Fruit fly (Drosophila melanogaster) whole organism, embryonic: Measurements from ENCODE around the gene Ubqn.

Experiments
- B-H2 ChIP-seq: fragments of 200-800 bp; sonication (Bioruptor generic); optimal IDR thresholded peaks from 2 replicates; lab custom pipeline; 2018; ENCODE audit warnings: missing biosample characterization, mild to moderate bottlenecking, missing genetic modification characterization
- CG10274 ChIP-seq: fragments of 200-800 bp; sonication (Bioruptor generic); optimal IDR thresholded peaks from 3 replicates; lab custom pipeline; 2017; ENCODE audit warnings: missing biosample characterization, mild to moderate bottlenecking, missing genetic modification characterization
- CG10543 ChIP-seq: fragments of 200-800 bp; sonication (Bioruptor generic); optimal IDR thresholded peaks from 3 replicates; lab custom pipeline; 2017; ENCODE audit warnings: missing biosample characterization, mild to moderate bottlenecking, missing genetic modification characterization, moderate library complexity
- CG11398 ChIP-seq: fragments of 200-800 bp; sonication (Bioruptor generic); optimal IDR thresholded peaks from 2 replicates; lab custom pipeline; 2016; ENCODE audit warnings: missing biosample characterization, missing genetic modification characterization
- CG12155 ChIP-seq: fragments of 200-800 bp; sonication (Bioruptor generic); optimal IDR thresholded peaks from 3 replicates; lab custom pipeline; 2016; ENCODE audit warnings: missing biosample characterization, missing genetic modification characterization
- CG15514 ChIP-seq: fragments of 200-800 bp; sonication (Bioruptor generic); optimal IDR thresholded peaks from 3 replicates; lab custom pipeline; 2017; ENCODE audit warnings: missing biosample characterization, missing genetic modification characterization, mild to moderate bottlenecking, moderate library complexity, missing genetic modification reagents
- CG15601 ChIP-seq: fragments of 200-800 bp; sonication (Bioruptor generic); optimal IDR thresholded peaks from 3 replicates; lab custom pipeline; 2019; ENCODE audit warnings: missing biosample characterization, mild to moderate bottlenecking, missing genetic modification characterization, moderate library complexity
- CG16815 ChIP-seq: fragments of 200-800 bp; sonication (Bioruptor generic); optimal IDR thresholded peaks from 3 replicates; lab custom pipeline; 2017; ENCODE audit warnings: missing biosample characterization, mild to moderate bottlenecking, missing genetic modification characterization
- CG18476 ChIP-seq: fragments of 200-800 bp; sonication (Bioruptor generic); optimal IDR thresholded peaks from 2 replicates; lab custom pipeline; 2016; ENCODE audit warnings: missing biosample characterization, mild to moderate bottlenecking, missing genetic modification characterization
- CG33557 ChIP-seq: fragments of 200-800 bp; sonication (Bioruptor generic); optimal IDR thresholded peaks from 2 replicates; lab custom pipeline; 2019; ENCODE audit warnings: missing biosample characterization, mild to moderate bottlenecking, missing genetic modification characterization, moderate library complexity
- CG4328 ChIP-seq: fragments of 200-800 bp; sonication (Bioruptor generic); optimal IDR thresholded peaks from 3 replicates; lab custom pipeline; 2017; ENCODE audit warnings: missing biosample characterization, missing genetic modification reagents, missing genetic modification characterization
- CG4820 ChIP-seq: fragments of 200-800 bp; sonication (Bioruptor generic); optimal IDR thresholded peaks from 3 replicates; lab custom pipeline; 2016; ENCODE audit warnings: missing biosample characterization, missing genetic modification characterization
- CG6683 ChIP-seq: fragments of 200-800 bp; sonication (Bioruptor generic); optimal IDR thresholded peaks from 2 replicates; lab custom pipeline; 2017; ENCODE audit warnings: missing biosample characterization, mild to moderate bottlenecking, missing genetic modification characterization, missing genetic modification reagents
- CG7928 ChIP-seq: fragments of 200-800 bp; sonication (Bioruptor generic); optimal IDR thresholded peaks from 2 replicates; lab custom pipeline; 2017; ENCODE audit warnings: missing biosample characterization, mild to moderate bottlenecking, missing genetic modification characterization
- CG8089 ChIP-seq: fragments of 200-800 bp; sonication (Bioruptor generic); optimal IDR thresholded peaks from 3 replicates; lab custom pipeline; 2016; ENCODE audit warnings: missing biosample characterization, missing genetic modification characterization
- CG9932 ChIP-seq: fragments of 200-800 bp; sonication (Bioruptor generic); IDR thresholded peaks from 2 replicates; pipeline ENCODE4 v1.3.6; 2022; ENCODE audit warnings: missing biosample characterization, missing genetic modification characterization
- Dip3 ChIP-seq: fragments of 200-800 bp; sonication (Bioruptor generic); optimal IDR thresholded peaks from 3 replicates; lab custom pipeline; 2016; ENCODE audit warnings: missing biosample characterization, missing genetic modification characterization
- Ets65A ChIP-seq: fragments of 200-800 bp; sonication (Bioruptor generic); peaks from one replicate; lab custom pipeline; 2016; ENCODE audit warnings: missing biosample characterization, missing genetic modification characterization
- H2.0 ChIP-seq: fragments of 200-800 bp; sonication (Bioruptor generic); IDR thresholded peaks from 2 replicates; pipeline ENCODE4 v1.3.6; 2022; ENCODE audit warnings: missing biosample characterization, missing genetic modification characterization
- HLH54F ChIP-seq: fragments of 200-800 bp; sonication (Bioruptor generic); optimal IDR thresholded peaks from 3 replicates; lab custom pipeline; 2016; ENCODE audit warnings: missing biosample characterization, missing genetic modification characterization
- HmgZ ChIP-seq: fragments of 200-800 bp; sonication (Bioruptor generic); optimal IDR thresholded peaks from 2 replicates; lab custom pipeline; 2018; ENCODE audit warnings: missing biosample characterization, mild to moderate bottlenecking, missing genetic modification characterization
- Hr3 ChIP-seq: fragments of 200-800 bp; sonication (Bioruptor generic); optimal IDR thresholded peaks from 3 replicates; lab custom pipeline; 2016; ENCODE audit warnings: missing biosample characterization, missing genetic modification characterization
- Hsf ChIP-seq: fragments of 200-800 bp; sonication (Bioruptor generic); optimal IDR thresholded peaks from 3 replicates; lab custom pipeline; 2016; ENCODE audit warnings: missing biosample characterization, missing genetic modification characterization
- Lpt ChIP-seq: fragments of >200 bp; optimal IDR thresholded peaks from 2 replicates; lab custom pipeline; 2018; ENCODE audit warnings: missing biosample characterization, missing genetic modification characterization
- NC2β ChIP-seq: fragments of 200-800 bp; sonication (Bioruptor generic); optimal IDR thresholded peaks from 2 replicates; lab custom pipeline; 2016; ENCODE audit warnings: missing biosample characterization, missing genetic modification characterization
- NFAT ChIP-seq: fragments of 200-800 bp; sonication (Bioruptor generic); IDR thresholded peaks from 2 replicates; pipeline ENCODE4 v1.3.6; 2022; ENCODE audit warnings: missing biosample characterization, missing genetic modification characterization
- PHDP ChIP-seq: fragments of 200-800 bp; sonication (Bioruptor generic); optimal IDR thresholded peaks from 3 replicates; lab custom pipeline; 2018; ENCODE audit warnings: missing biosample characterization, mild to moderate bottlenecking, missing genetic modification characterization, moderate library complexity
- az2 ChIP-seq: fragments of 200-800 bp; sonication (Bioruptor generic); optimal IDR thresholded peaks from 3 replicates; lab custom pipeline; 2016; ENCODE audit warnings: missing biosample characterization, missing genetic modification characterization
- btn ChIP-seq: fragments of 200-800 bp; sonication (Bioruptor generic); optimal IDR thresholded peaks from 2 replicates; lab custom pipeline; 2016; ENCODE audit warnings: missing biosample characterization, missing genetic modification characterization
- cato ChIP-seq: fragments of 200-800 bp; sonication (Bioruptor generic); optimal IDR thresholded peaks from 2 replicates; lab custom pipeline; 2016; ENCODE audit warnings: missing biosample characterization, missing genetic modification characterization, borderline replicate concordance
- chn ChIP-seq: fragments of 200-800 bp; sonication (Bioruptor generic); optimal IDR thresholded peaks from 2 replicates; lab custom pipeline; 2016; ENCODE audit warnings: missing biosample characterization, missing genetic modification characterization
- dan ChIP-seq: fragments of 200-800 bp; sonication (Bioruptor generic); IDR thresholded peaks from 2 replicates; pipeline ENCODE4 v1.3.6; 2022; ENCODE audit warnings: missing biosample characterization, missing genetic modification characterization
- grau ChIP-seq: fragments of 200-800 bp; optimal IDR thresholded peaks from 3 replicates; lab custom pipeline; 2019; ENCODE audit warnings: missing biosample characterization, mild to moderate bottlenecking, missing genetic modification characterization, moderate library complexity
- gro ChIP-seq: fragments of 200-800 bp; sonication (Bioruptor generic); optimal IDR thresholded peaks from 2 replicates; lab custom pipeline; 2016; ENCODE audit warnings: missing biosample characterization, missing genetic modification characterization
- ind ChIP-seq: fragments of 200-800 bp; sonication (Bioruptor generic); optimal IDR thresholded peaks from 3 replicates; lab custom pipeline; 2016; ENCODE audit warnings: missing biosample characterization, missing genetic modification characterization
- insv ChIP-seq, 2 experiments: fragments of 200-800 bp; sonication (Bioruptor generic); optimal IDR thresholded peaks; 3 replicates each; lab custom pipeline; 2016 to 2018; ENCODE audit warnings: missing biosample characterization in 2 of 2, missing genetic modification characterization in 2 of 2
- inv ChIP-seq: fragments of 200-800 bp; sonication (Bioruptor generic); IDR thresholded peaks from 2 replicates; pipeline ENCODE4 v1.3.6; 2022; ENCODE audit warnings: missing biosample characterization, missing genetic modification characterization; ENCODE audit not compliant: partially characterized antibody
- kah ChIP-seq: fragments of 200-800 bp; sonication (Bioruptor generic); optimal IDR thresholded peaks from 2 replicates; lab custom pipeline; 2018; ENCODE audit warnings: missing biosample characterization, mild to moderate bottlenecking, missing genetic modification characterization
- klu ChIP-seq: fragments of 200-800 bp; sonication (Bioruptor generic); IDR thresholded peaks from 2 replicates; pipeline ENCODE4 v1.3.6; 2022; ENCODE audit warnings: missing biosample characterization, missing genetic modification characterization
- lmd ChIP-seq: fragments of 200-800 bp; sonication (Bioruptor generic); IDR thresholded peaks from 2 replicates; pipeline ENCODE4 v1.3.6; 2022; ENCODE audit warnings: missing biosample characterization, missing genetic modification characterization
- oc ChIP-seq: fragments of 200-800 bp; sonication (Bioruptor generic); optimal IDR thresholded peaks from 2 replicates; lab custom pipeline; 2018; ENCODE audit warnings: missing biosample characterization, mild to moderate bottlenecking, missing genetic modification characterization, moderate library complexity
- onecut ChIP-seq: fragments of 200-800 bp; sonication (Bioruptor generic); IDR thresholded peaks from 2 replicates; pipeline ENCODE4 v1.3.6; 2022; ENCODE audit warnings: missing biosample characterization, missing genetic modification characterization
- otp ChIP-seq: fragments of 200-800 bp; sonication (Bioruptor generic); IDR thresholded peaks from 3 replicates; pipeline ENCODE4, ENCODE4 v1.3.6; 2022; ENCODE audit warnings: missing biosample characterization, missing genetic modification characterization
- pnt ChIP-seq: fragments of 200-800 bp; sonication (Bioruptor generic); optimal IDR thresholded peaks from 3 replicates; lab custom pipeline; 2016; ENCODE audit warnings: missing biosample characterization, missing genetic modification characterization
- prd ChIP-seq, 3 experiments: fragments of >200 bp in 2 of 3; fragments of 200-800 bp in 1 of 3; sonication (Bioruptor generic) in 1 of 3; optimal IDR thresholded peaks in 2 of 3; IDR thresholded peaks in 1 of 3; 2 replicates in 2 of 3; 3 replicates in 1 of 3; pipeline versions ENCODE4 v1.3.6 to Lab custom; 2017 to 2022; ENCODE audit warnings: missing biosample characterization in 1 of 3, missing genetic modification characterization in 1 of 3
- pum ChIP-seq: fragments of 200-800 bp; sonication (Bioruptor generic); optimal IDR thresholded peaks from 2 replicates; lab custom pipeline; 2016; ENCODE audit warnings: missing biosample characterization, missing genetic modification characterization
- row ChIP-seq: fragments of 200-800 bp; sonication (Bioruptor generic); IDR thresholded peaks from 3 replicates; pipeline ENCODE4 v1.3.6; 2022; ENCODE audit warnings: missing biosample characterization, missing genetic modification characterization
- run ChIP-seq: fragments of 200-800 bp; sonication (Bioruptor generic); optimal IDR thresholded peaks from 3 replicates; lab custom pipeline; 2018; ENCODE audit warnings: missing biosample characterization, mild to moderate bottlenecking, missing genetic modification characterization
- sim ChIP-seq: fragments of 200-800 bp; sonication (Bioruptor generic); IDR thresholded peaks from 2 replicates; pipeline ENCODE4 v1.3.6; 2022; ENCODE audit warnings: missing biosample characterization, missing genetic modification characterization
- vfl ChIP-seq: fragments of 200-800 bp; sonication (Bioruptor generic); optimal IDR thresholded peaks from 2 replicates; lab custom pipeline; 2016; ENCODE audit warnings: missing biosample characterization, missing genetic modification characterization

Ubqn gene

DNA sequence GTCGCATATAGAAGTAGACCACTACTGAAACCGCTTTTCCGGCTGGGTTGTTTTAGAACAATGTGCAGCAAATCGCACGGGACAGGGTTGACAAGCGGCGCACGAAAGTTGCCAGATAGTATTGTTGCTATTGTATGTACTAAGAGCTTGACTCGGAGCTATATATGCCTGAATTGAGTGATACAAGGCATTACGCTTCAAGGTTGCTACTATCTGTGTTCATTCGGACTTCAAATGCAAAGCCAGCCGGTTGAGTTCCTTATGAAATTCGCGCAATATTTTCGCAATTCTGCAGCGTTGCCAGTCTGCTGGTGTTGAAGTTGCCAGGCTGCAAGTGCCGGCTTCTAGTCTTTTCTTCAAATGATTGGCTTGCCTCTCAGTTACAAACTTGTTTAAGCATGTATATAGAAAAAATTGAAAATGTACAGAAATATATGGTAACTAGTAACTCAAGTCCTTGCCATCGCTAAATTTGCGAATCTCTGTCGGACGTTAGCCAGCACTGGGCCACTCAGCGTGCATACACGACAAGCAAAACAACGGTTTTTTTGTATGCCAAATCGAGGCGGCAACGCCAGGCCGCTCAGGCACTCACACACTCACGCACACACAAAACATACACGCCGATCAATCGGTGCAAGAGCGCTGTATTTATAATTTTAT, 31.7 kb upstream of the Ubqn start, which contains the start of the genes Ranbp21 and Elys (continued):
- TF ChIP-seq CG4820 (peak; percentile 16), insv (GFP tag; optimal IDR thresholded peaks at IDR 0.05; lab: Kevin White, UChicago) (peak in 1 of 2 experiments; percentile 28), ind (GFP tag; lab: Kevin White, UChicago) (peak; percentile 59), az2 (GFP tag; lab: Kevin White, UChicago) (peak; percentile 45), vfl (peak; percentile 26), gro (no peak), inv (GFP tag; lab: Robert Waterston, UW) (peak; percentile 45; the same call in 1 of the 2 replicates), klu (GFP tag; lab: Robert Waterston, UW) (peak; percentile 58), Hr3 (GFP tag; lab: Kevin White, UChicago) (peak; percentile 46), HLH54F (GFP tag; lab: Kevin White, UChicago) (peak; percentile 76), chn (GFP tag; lab: Kevin White, UChicago) (peak; percentile 59), PHDP (tag; lab: Kevin White, UChicago) (no peak), NC2β (GFP tag; lab: Kevin White, UChicago) (peak; percentile 29), lmd (GFP tag; lab: Robert Waterston, UW) (peak; percentile 61), CG8089 (GFP tag; lab: Kevin White, UChicago) (peak; percentile 38), pum (peak; percentile 76), CG33557 (GFP tag; lab: Kevin White, UChicago) (peak; percentile 7), CG9932 (GFP tag; lab: Robert Waterston, UW) (peak; percentile 66), btn (GFP tag; lab: Kevin White, UChicago) (peak; percentile 5), pnt (GFP tag; lab: Kevin White, UChicago) (peak; percentile 62), row (GFP tag; lab: Robert Waterston, UW) (peak; percentile 70), sim (GFP tag; lab: Robert Waterston, UW) (no peak), CG11398 (peak; percentile 48), NFAT (GFP tag; lab: Robert Waterston, UW) (0 out of 2 replicates have a peak, but pooled peaks have one; percentile 15), CG10543 (GFP tag; lab: Kevin White, UChicago) (peak; percentile 62), Hsf (peak; percentile 69), run (tag; lab: Kevin White, UChicago) (no peak), otp (no peak), CG4328 (GFP tag; lab: Kevin White, UChicago) (peak; percentile 10), CG15514 (GFP tag; lab: Kevin White, UChicago) (peak; percentile 13), Ets65A (peak; percentile 96), CG7928 (GFP tag; lab: Kevin White, UChicago) (no peak), oc (tag; lab: Kevin White, UChicago) (no peak), Dip3 (GFP tag; lab: Kevin White, UChicago) (peak; percentile 73), onecut (GFP tag; lab: Robert Waterston, UW) (peak; percentile 24; the same call in 1 of the 2 replicates), cato (GFP tag; lab: Kevin White, UChicago) (no peak), CG6683 (GFP tag; lab: Kevin White, UChicago) (no peak), CG16815 (GFP tag; lab: Kevin White, UChicago) (no peak), CG10274 (GFP tag; lab: Kevin White, UChicago) (no peak), CG18476 (GFP tag; lab: Kevin White, UChicago) (peak; percentile 22), prd (optimal IDR thresholded peaks at IDR 0.05; lab: Kevin White, UChicago) (no peak), prd (GFP tag; IDR thresholded peaks at IDR 0.05; lab: Robert Waterston, UW) (peak; percentile 75), CG15601 (no peak), B-H2 (GFP tag; lab: Kevin White, UChicago) (no peak), Lpt (GFP tag; lab: Kevin White, UChicago) (no peak), dan (GFP tag; lab: Robert Waterston, UW) (0 out of 2 replicates have a peak, but pooled peaks have one; percentile 30), HmgZ (tag; lab: Kevin White, UChicago) (peak; percentile 28), CG12155 (GFP tag; lab: Kevin White, UChicago) (peak; percentile 50), kah (GFP tag; lab: Kevin White, UChicago) (no peak), H2.0 (GFP tag; lab: Robert Waterston, UW) (peak; percentile 52), grau (peak; percentile 40)
